Worm (Caenorhabditis elegans) whole organism, mixed stage, embryonic: Measurements from ENCODE around the gene W02D7.8.

Experiments used
- M03D4.4 ChIP-seq: sonication (generic microtip); optimal IDR thresholded peaks from 2 replicates; lab custom pipeline; 2017; ENCODE audit warnings: mild to moderate bottlenecking, missing genetic modification characterization, missing compliant biosample characterization
- bed-3 ChIP-seq: fragments of 200-800 bp; sonication (Bioruptor generic); optimal IDR thresholded peaks from 3 replicates; lab custom pipeline; 2018; ENCODE audit warnings: mild to moderate bottlenecking, missing genetic modification characterization, moderate library complexity, missing compliant biosample characterization
- blmp-1 ChIP-seq: fragments of 150-350 bp; optimal IDR thresholded peaks from 2 replicates; lab custom pipeline; 2014; ENCODE audit warnings: missing biosample characterization, missing genetic modification characterization
- ceh-39 ChIP-seq: fragments of 150-350 bp; optimal IDR thresholded peaks from 2 replicates; lab custom pipeline; 2014; ENCODE audit warnings: missing biosample characterization, missing genetic modification characterization
- ceh-43 ChIP-seq: fragments of 200-800 bp; sonication (Bioruptor generic); optimal IDR thresholded peaks from 2 replicates; lab custom pipeline; 2018; ENCODE audit warnings: mild to moderate bottlenecking, missing genetic modification characterization, moderate library complexity, missing compliant biosample characterization
- ceh-83 ChIP-seq: fragments of 200-800 bp; sonication (Bioruptor generic); optimal IDR thresholded peaks from 2 replicates; lab custom pipeline; 2018; ENCODE audit warnings: mild to moderate bottlenecking, missing genetic modification characterization, missing compliant biosample characterization
- ces-1 ChIP-seq: fragments of 150-350 bp; optimal IDR thresholded peaks from 2 replicates; lab custom pipeline; 2014; ENCODE audit warnings: missing biosample characterization, missing genetic modification reagents, missing genetic modification characterization
- cnd-1 ChIP-seq: fragments of 200-800 bp; sonication (Bioruptor generic); optimal IDR thresholded peaks from 2 replicates; lab custom pipeline; 2018; ENCODE audit warnings: mild to moderate bottlenecking, missing genetic modification characterization, missing compliant biosample characterization
- drap-1 ChIP-seq: fragments of 200-800 bp; sonication (Bioruptor generic); optimal IDR thresholded peaks from 3 replicates; lab custom pipeline; 2018; ENCODE audit warnings: mild to moderate bottlenecking, missing genetic modification characterization, missing compliant biosample characterization
- elt-1 ChIP-seq: sonication (generic microtip); optimal IDR thresholded peaks from 2 replicates; lab custom pipeline; 2017; ENCODE audit warnings: missing genetic modification characterization, mild to moderate bottlenecking, missing compliant biosample characterization, antibody characterized with exemption, moderate library complexity, borderline replicate concordance; ENCODE audit not compliant: insufficient read depth
- elt-3 ChIP-seq: fragments of 150-350 bp; optimal IDR thresholded peaks from 2 replicates; lab custom pipeline; 2014; ENCODE audit warnings: missing biosample characterization, missing genetic modification characterization
- flh-1 ChIP-seq: fragments of 200-800 bp; sonication (Bioruptor generic); optimal IDR thresholded peaks from 2 replicates; lab custom pipeline; 2018; ENCODE audit warnings: mild to moderate bottlenecking, missing genetic modification characterization, moderate library complexity, missing compliant biosample characterization
- ham-2 ChIP-seq: fragments of 200-800 bp; sonication (Bioruptor generic); optimal IDR thresholded peaks from 2 replicates; lab custom pipeline; 2018; ENCODE audit warnings: mild to moderate bottlenecking, missing genetic modification characterization, missing compliant biosample characterization
- hlh-1 ChIP-seq: fragments of 150-350 bp; optimal IDR thresholded peaks from 2 replicates; lab custom pipeline; 2014; ENCODE audit warnings: missing biosample characterization, missing genetic modification reagents, missing genetic modification characterization
- lin-32 ChIP-seq: fragments of 200-800 bp; sonication (Bioruptor generic); optimal IDR thresholded peaks from 2 replicates; lab custom pipeline; 2018; ENCODE audit warnings: mild to moderate bottlenecking, missing genetic modification characterization, missing compliant biosample characterization
- lsy-2 ChIP-seq: fragments of 150-350 bp; optimal IDR thresholded peaks from 2 replicates; lab custom pipeline; 2014; ENCODE audit warnings: missing biosample characterization, missing genetic modification characterization
- mls-2 ChIP-seq: sonication (generic microtip); optimal IDR thresholded peaks from 2 replicates; lab custom pipeline; 2016; ENCODE audit warnings: mild to moderate bottlenecking, missing genetic modification characterization, moderate library complexity, missing compliant biosample characterization
- nhr-12 ChIP-seq: fragments of 150-350 bp; optimal IDR thresholded peaks from 2 replicates; lab custom pipeline; 2014; ENCODE audit warnings: missing biosample characterization, missing genetic modification characterization
- nhr-2 ChIP-seq: fragments of 150-350 bp; optimal IDR thresholded peaks from 2 replicates; lab custom pipeline; 2014; ENCODE audit warnings: missing biosample characterization, missing genetic modification characterization
- nhr-237 ChIP-seq: fragments of 150-350 bp; optimal IDR thresholded peaks from 2 replicates; lab custom pipeline; 2014; ENCODE audit warnings: missing biosample characterization, missing genetic modification characterization
- nhr-28 ChIP-seq: fragments of 150-350 bp; optimal IDR thresholded peaks from 2 replicates; lab custom pipeline; 2014; ENCODE audit warnings: missing biosample characterization, missing genetic modification characterization
- nhr-76 ChIP-seq: sonication (generic microtip); optimal IDR thresholded peaks from 2 replicates; lab custom pipeline; 2017; ENCODE audit warnings: missing biosample characterization, missing genetic modification characterization
- pha-4 ChIP-seq: fragments of 150-350 bp; optimal IDR thresholded peaks from 2 replicates; lab custom pipeline; 2018; ENCODE audit warnings: missing biosample characterization, missing genetic modification reagents, missing genetic modification characterization
- snpc-4 ChIP-seq: fragments of 150-350 bp; optimal IDR thresholded peaks from 2 replicates; lab custom pipeline; 2014; ENCODE audit warnings: missing biosample characterization, missing genetic modification characterization
- sptf-1 ChIP-seq: sonication (generic microtip); optimal IDR thresholded peaks from 2 replicates; lab custom pipeline; 2017; ENCODE audit warnings: mild to moderate bottlenecking, missing genetic modification characterization, moderate library complexity, missing compliant biosample characterization
- tbx-8 ChIP-seq: fragments of 200-800 bp; sonication (Bioruptor generic); optimal IDR thresholded peaks from 2 replicates; lab custom pipeline; 2018; ENCODE audit warnings: mild to moderate bottlenecking, missing genetic modification characterization, moderate library complexity, missing compliant biosample characterization
- unc-120 ChIP-seq: sonication (generic microtip); optimal IDR thresholded peaks from 2 replicates; lab custom pipeline; 2017; ENCODE audit warnings: missing genetic modification characterization, missing compliant biosample characterization; ENCODE audit not compliant: poor library complexity, severe bottlenecking
- unc-39 ChIP-seq: fragments of 150-350 bp; optimal IDR thresholded peaks from 2 replicates; lab custom pipeline; 2014; ENCODE audit warnings: missing biosample characterization, missing genetic modification characterization
- unc-62 ChIP-seq: fragments of 150-350 bp; optimal IDR thresholded peaks from 2 replicates; lab custom pipeline; 2014; ENCODE audit warnings: missing biosample characterization, missing genetic modification reagents, missing genetic modification characterization
- zip-8 ChIP-seq: fragments of 150-350 bp; optimal IDR thresholded peaks from 2 replicates; lab custom pipeline; 2014; ENCODE audit warnings: missing biosample characterization, missing genetic modification characterization
- ztf-11 ChIP-seq: fragments of 150-350 bp; optimal IDR thresholded peaks from 2 replicates; lab custom pipeline; 2014; ENCODE audit warnings: missing biosample characterization, missing genetic modification characterization

W02D7.8 gene

DNA sequence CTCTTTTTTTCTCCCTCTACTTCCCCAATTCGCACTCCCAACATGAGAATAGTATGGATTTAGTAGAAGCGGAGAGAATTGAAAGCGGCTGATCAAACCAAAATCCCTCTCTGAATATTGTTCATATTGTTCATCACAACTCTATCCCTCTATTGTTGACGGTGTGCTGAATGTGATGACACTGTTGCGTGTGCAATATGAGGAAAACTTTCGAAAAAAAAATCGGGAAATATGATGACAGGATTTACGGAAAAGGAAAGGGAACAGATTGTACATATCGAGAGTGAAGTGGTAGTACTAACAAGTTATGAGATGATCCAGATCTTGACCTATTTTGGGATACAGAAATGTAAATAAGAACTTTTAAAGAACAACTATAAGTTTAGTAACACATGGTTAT lies 10.4 kb downstream of the W02D7.8 start, which contains the start of gene smex-1:
Gene smex-1 (minus strand): TSS at position 101 of the 400 bp plus-strand sequence.
- TF ChIP-seq hlh-1 (tag; lab: Kevin White, UChicago) (no peak), lin-32 (GFP tag; lab: Kevin White, UChicago) (no peak), nhr-237 (tag; lab: Kevin White, UChicago) (no peak), unc-120 (tag; lab: Kevin White, UChicago) (no peak), M03D4.4 (tag; lab: Kevin White, UChicago) (no peak), zip-8 (tag; lab: Kevin White, UChicago) (no peak), drap-1 (no peak), nhr-28 (tag; lab: Kevin White, UChicago) (no peak), elt-1 (tag; lab: Kevin White, UChicago) (no peak), ceh-83 (no peak), unc-39 (tag; lab: Kevin White, UChicago) (no peak), ces-1 (GFP tag; lab: Kevin White, UChicago) (no peak), mls-2 (tag; lab: Kevin White, UChicago) (no peak), blmp-1 (tag; lab: Kevin White, UChicago) (no peak), pha-4 (tag; lab: Kevin White, UChicago) (no peak), ceh-39 (tag; lab: Kevin White, UChicago) (no peak), sptf-1 (tag; lab: Kevin White, UChicago) (no peak), ceh-43 (GFP tag; lab: Kevin White, UChicago) (no peak), nhr-2 (tag; lab: Kevin White, UChicago) (no peak), ham-2 (GFP tag; lab: Kevin White, UChicago) (no peak)

DNA sequence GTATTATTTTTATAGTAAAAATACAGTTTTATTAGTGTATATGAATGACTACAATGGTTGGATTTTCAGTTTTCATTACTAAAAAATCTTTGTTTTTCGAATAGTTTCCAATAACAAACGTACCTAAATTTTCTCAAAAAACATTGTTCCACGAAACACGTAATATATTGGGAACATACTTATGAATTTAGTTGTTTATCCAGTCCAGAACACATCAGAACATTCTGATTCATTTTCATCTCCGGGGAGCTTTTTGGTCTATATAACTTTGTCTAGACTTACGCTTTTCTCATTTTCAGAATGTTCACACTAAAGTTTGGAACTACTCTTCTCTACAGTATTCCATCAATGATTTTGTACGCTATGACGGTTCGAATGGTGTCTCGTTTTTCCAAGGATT lies 14.5 kb downstream of the W02D7.8 start, which contains the start of gene srg-33:
Gene srg-33 (plus strand): TSS at position 301 of the 400 bp plus-strand sequence.
- TF ChIP-seq blmp-1 (tag; lab: Kevin White, UChicago) (no peak), flh-1 (GFP tag; lab: Kevin White, UChicago) (no peak), nhr-28 (tag; lab: Kevin White, UChicago) (no peak), bed-3 (GFP tag; lab: Kevin White, UChicago) (no peak), ham-2 (GFP tag; lab: Kevin White, UChicago) (no peak), ceh-83 (no peak), nhr-76 (tag; lab: Kevin White, UChicago) (no peak), elt-1 (tag; lab: Kevin White, UChicago) (no peak)

DNA sequence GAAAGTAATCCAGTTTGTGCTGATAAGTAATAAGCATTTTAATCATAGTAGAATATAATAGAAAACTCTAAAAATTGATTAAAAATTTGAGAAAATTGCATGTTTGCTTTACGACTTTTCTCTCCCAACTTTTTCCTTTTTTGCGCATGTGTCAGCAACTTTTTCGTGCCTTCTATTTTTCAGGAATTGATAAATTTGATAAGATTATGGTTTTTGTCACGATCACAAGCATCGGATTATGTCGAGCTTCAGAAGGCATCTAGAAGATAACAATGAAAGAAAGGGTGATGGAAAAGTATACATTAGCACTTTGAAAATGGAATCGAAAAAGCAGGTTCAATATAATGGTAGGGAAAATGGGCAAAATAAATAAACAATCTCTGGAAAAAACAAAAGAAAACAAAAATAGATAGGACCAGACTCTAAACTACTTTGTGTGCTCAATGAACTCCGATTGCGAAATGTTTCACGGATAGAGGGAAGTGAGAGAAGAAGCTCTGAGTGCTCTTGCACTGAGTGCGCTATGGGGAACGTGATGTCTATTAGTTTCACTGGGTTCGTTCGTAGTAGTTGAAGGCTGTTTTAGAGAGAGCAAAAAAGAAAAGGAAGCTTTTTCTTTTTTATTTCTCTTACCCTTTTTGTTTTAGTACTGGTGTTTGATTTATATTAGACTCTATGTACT lies 18.0 kb downstream of the W02D7.8 start:
- TF ChIP-seq unc-62 (GFP tag; lab: Kevin White, UChicago) (no peak), tbx-8 (GFP tag; lab: Kevin White, UChicago) (no peak), nhr-2 (tag; lab: Kevin White, UChicago) (no peak), unc-39 (tag; lab: Kevin White, UChicago) (no peak), zip-8 (tag; lab: Kevin White, UChicago) (no peak), ces-1 (GFP tag; lab: Kevin White, UChicago) (no peak), elt-3 (no peak), ztf-11 (tag; lab: Kevin White, UChicago) (no peak), drap-1 (no peak), sptf-1 (tag; lab: Kevin White, UChicago) (no peak), nhr-12 (tag; lab: Kevin White, UChicago) (no peak), lsy-2 (tag; lab: Kevin White, UChicago) (no peak), blmp-1 (tag; lab: Kevin White, UChicago) (no peak), elt-1 (tag; lab: Kevin White, UChicago) (no peak), ham-2 (GFP tag; lab: Kevin White, UChicago) (no peak), pha-4 (tag; lab: Kevin White, UChicago) (no peak)
- TF ChIP-seq, all 35 proteins: peak for 0

DNA sequence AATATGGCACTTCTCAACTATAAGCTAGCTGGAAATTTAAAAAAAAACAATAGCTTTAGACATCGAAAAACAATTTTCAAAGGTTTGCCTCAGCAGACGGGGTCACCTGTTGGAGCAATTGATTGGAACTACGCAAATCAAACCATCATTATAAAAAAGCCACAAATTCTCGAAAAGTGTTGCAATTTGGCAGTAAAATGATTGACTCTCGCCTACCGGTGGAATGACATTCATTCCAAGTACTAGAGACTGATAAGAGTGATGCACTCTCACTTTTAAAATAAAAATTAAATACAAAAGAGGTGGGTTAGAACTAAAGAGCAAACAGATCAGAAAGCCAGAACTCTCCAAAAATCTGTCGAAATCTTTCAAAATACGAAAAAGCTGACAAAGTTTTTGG lies 20.8 kb downstream of the W02D7.8 start:
- TF ChIP-seq sptf-1 (tag; lab: Kevin White, UChicago) (no peak), nhr-12 (tag; lab: Kevin White, UChicago) (no peak), elt-1 (tag; lab: Kevin White, UChicago) (no peak), elt-3 (no peak), ham-2 (GFP tag; lab: Kevin White, UChicago) (no peak), snpc-4 (tag; lab: Kevin White, UChicago) (no peak), flh-1 (GFP tag; lab: Kevin White, UChicago) (no peak), zip-8 (tag; lab: Kevin White, UChicago) (no peak), nhr-2 (tag; lab: Kevin White, UChicago) (no peak), blmp-1 (tag; lab: Kevin White, UChicago) (no peak), nhr-28 (tag; lab: Kevin White, UChicago) (no peak), drap-1 (no peak), unc-39 (tag; lab: Kevin White, UChicago) (no peak), ztf-11 (tag; lab: Kevin White, UChicago) (no peak), cnd-1 (no peak), ceh-83 (no peak), lin-32 (GFP tag; lab: Kevin White, UChicago) (no peak)
